Fruit fly (Drosophila melanogaster): Measurements from ENCODE around the gene CG3386.

The CG3386 gene

DNA sequence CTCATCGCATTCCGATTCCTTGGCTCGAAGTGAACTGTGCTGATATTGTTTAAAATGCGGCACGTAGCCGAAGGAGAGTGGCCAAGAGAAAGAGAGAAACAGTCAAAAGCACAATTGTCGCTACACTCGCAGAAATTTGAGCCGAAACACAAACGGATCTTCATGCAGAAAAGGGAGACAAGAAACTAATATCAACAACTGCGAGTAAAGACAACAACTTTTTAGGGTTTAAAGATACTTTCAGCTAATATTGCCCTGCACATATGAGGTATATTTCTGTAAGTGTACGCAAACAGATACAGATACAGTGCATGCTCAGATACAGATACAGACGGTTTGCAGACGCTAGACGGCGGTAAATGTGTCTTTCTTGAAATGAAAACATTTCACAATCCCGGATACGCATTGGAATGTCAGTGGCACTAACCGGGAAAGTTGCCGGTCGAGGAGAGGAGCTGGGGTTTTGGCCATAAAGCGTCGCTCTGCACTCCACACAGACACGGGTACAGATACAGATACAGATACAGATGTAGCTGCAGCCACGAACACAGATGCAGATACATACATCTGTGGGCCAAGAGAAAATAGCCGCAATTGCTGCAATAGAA lies 38.1 kb downstream of the CG3386 start (continued):
- peak; percentile 61 for TF ChIP-seq caup (GFP tag; optimal IDR thresholded peaks at IDR 0.05; ENCODE audit: severe bottlenecking)
- peak; percentile 72 for TF ChIP-seq CG12299 (tag; optimal IDR thresholded peaks at IDR 0.05)
- peak; percentile 78 for TF ChIP-seq wdn (GFP tag; IDR thresholded peaks at IDR 0.05)
- TF ChIP-seq scrt (GFP tag; optimal IDR thresholded peaks at IDR 0.05) = peak; percentile 66
- no peak for TF ChIP-seq Tbp (GFP tag; optimal IDR thresholded peaks at IDR 0.05)
- peak; percentile 69 for TF ChIP-seq CG17568 (GFP tag; optimal IDR thresholded peaks at IDR 0.05)
- TF ChIP-seq btn (GFP tag; optimal IDR thresholded peaks at IDR 0.05) = peak; percentile 88
- peak; percentile 95 for TF ChIP-seq ci (GFP tag; IDR thresholded peaks at IDR 0.05)
- TF ChIP-seq unc-4 (GFP tag; IDR thresholded peaks at IDR 0.05; ENCODE audit: partially characterized antibody) = no peak
- peak; percentile 65 for TF ChIP-seq Jarid2 (GFP tag; optimal IDR thresholded peaks at IDR 0.05)
- peak; percentile 4 for TF ChIP-seq vfl (GFP tag; optimal IDR thresholded peaks at IDR 0.05)
- TF ChIP-seq CG10209 (GFP tag; optimal IDR thresholded peaks at IDR 0.05) = peak; percentile 87
- TF ChIP-seq al (GFP tag; IDR thresholded peaks at IDR 0.05) = peak; percentile 62
- peak; percentile 72 for TF ChIP-seq trem (tag; optimal IDR thresholded peaks at IDR 0.05)
- TF ChIP-seq CG12391 (tag; optimal IDR thresholded peaks at IDR 0.05) = peak; percentile 87
- TF ChIP-seq toy (GFP tag; IDR thresholded peaks at IDR 0.05) = no peak
- peak; percentile 89 for TF ChIP-seq unpg (GFP tag; optimal IDR thresholded peaks at IDR 0.05)
- TF ChIP-seq Nf-YA (GFP tag; IDR thresholded peaks at IDR 0.05) = peak; percentile 59; the same call in 1 of the 2 replicates
- peak; percentile 51 for TF ChIP-seq CG9932 (GFP tag; IDR thresholded peaks at IDR 0.05)
- TF ChIP-seq crol (GFP tag; IDR thresholded peaks at IDR 0.05) = peak; percentile 24; the same call in 1 of the 2 replicates
- TF ChIP-seq slbo (GFP tag; IDR thresholded peaks at IDR 0.05) = peak; percentile 83
- TF ChIP-seq CG18764 (GFP tag; optimal IDR thresholded peaks at IDR 0.05) = peak; percentile 89
- TF ChIP-seq cas (GFP tag; IDR thresholded peaks at IDR 0.05) = no peak
- no peak for TF ChIP-seq BEAF-32 (GFP tag; optimal IDR thresholded peaks at IDR 0.05)
- TF ChIP-seq en (GFP tag; optimal IDR thresholded peaks at IDR 0.05) = peak; percentile 86
- peak; percentile 4 for TF ChIP-seq CG7928 (GFP tag; optimal IDR thresholded peaks at IDR 0.05)
- no peak for TF ChIP-seq hbn (GFP tag; IDR thresholded peaks at IDR 0.05; ENCODE audit: partially characterized antibody)
- TF ChIP-seq Sry-δ (GFP tag; optimal IDR thresholded peaks at IDR 0.05) = peak; percentile 55
- peak; percentile 75 for TF ChIP-seq Vsx1 (GFP tag; optimal IDR thresholded peaks at IDR 0.05)
- peak; percentile 89 for TF ChIP-seq CG2712 (tag; optimal IDR thresholded peaks at IDR 0.05)
- TF ChIP-seq CG1529 (GFP tag; optimal IDR thresholded peaks at IDR 0.05) = peak; percentile 90
- TF ChIP-seq CG18011 (GFP tag; optimal IDR thresholded peaks at IDR 0.05) = peak; percentile 57
- peak; percentile 92 for TF ChIP-seq CG5953 (GFP tag; IDR thresholded peaks at IDR 0.05)
- peak; percentile 83 for TF ChIP-seq CG14050 (GFP tag; IDR thresholded peaks at IDR 0.05)
- TF ChIP-seq CG4617 (GFP tag; optimal IDR thresholded peaks at IDR 0.05; ENCODE audit: borderline replicate concordance) = peak; percentile 72
- no peak for TF ChIP-seq Dp (GFP tag; optimal IDR thresholded peaks at IDR 0.05)
- TF ChIP-seq CG13894 (tag; optimal IDR thresholded peaks at IDR 0.05) = no peak
- TF ChIP-seq gro (GFP tag; optimal IDR thresholded peaks at IDR 0.05) = peak; percentile 46
- TF ChIP-seq CG10979 (tag; optimal IDR thresholded peaks at IDR 0.05) = peak; percentile 89
- TF ChIP-seq lilli (GFP tag; optimal IDR thresholded peaks at IDR 0.05) = peak; percentile 81
- peak; percentile 60 for TF ChIP-seq CG8765 (GFP tag; IDR thresholded peaks at IDR 0.05)
- TF ChIP-seq Gug (GFP tag; IDR thresholded peaks at IDR 0.05) = peak; percentile 85
- no peak for TF ChIP-seq nerfin-2 (GFP tag; IDR thresholded peaks at IDR 0.05; ENCODE audit: partially characterized antibody)
- TF ChIP-seq rib (GFP tag; IDR thresholded peaks at IDR 0.05) = no peak
- TF ChIP-seq CG1233 (GFP tag; optimal IDR thresholded peaks at IDR 0.05) = peak; percentile 81
- peak; percentile 48 for TF ChIP-seq Nf-YC (tag; optimal IDR thresholded peaks at IDR 0.05)
- peak; percentile 94 for TF ChIP-seq Ets65A (GFP tag)
- TF ChIP-seq CG9609 (GFP tag; optimal IDR thresholded peaks at IDR 0.05) = peak; percentile 88
- TF ChIP-seq tgo (GFP tag; IDR thresholded peaks at IDR 0.05) = peak; percentile 85
- no peak for TF ChIP-seq CG15479 (GFP tag; optimal IDR thresholded peaks at IDR 0.05)
